Worm (Caenorhabditis elegans): ENCODE results near the gene F55D1.1.

ce11 chrX:5489538-5489937 is at the start of gene F55D1.1:
- no peak for TF ChIP-seq F13H6.1 (tag; optimal IDR thresholded peaks at IDR 0.05)
- TF ChIP-seq pqm-1 (tag; optimal IDR thresholded peaks at IDR 0.05): no peak
- no peak for TF ChIP-seq dve-1 (tag; optimal IDR thresholded peaks at IDR 0.05)
- TF ChIP-seq tbx-2 (tag; optimal IDR thresholded peaks at IDR 0.05): no peak
- TF ChIP-seq ama-1 (optimal IDR thresholded peaks at IDR 0.05): no peak
- no peak for TF ChIP-seq zip-5 (tag; optimal IDR thresholded peaks at IDR 0.05)
- no peak for TF ChIP-seq pha-4 (tag; optimal IDR thresholded peaks at IDR 0.05)
- TF ChIP-seq hlh-30 (tag; optimal IDR thresholded peaks at IDR 0.05; ENCODE audit: insufficient read depth): no peak
- no peak for TF ChIP-seq sdc-2 (tag; optimal IDR thresholded peaks at IDR 0.05)
